Fruit fly (Drosophila melanogaster) whole organism, embryonic: ENCODE measurements around the gene CG12398.

Experiments
- CG11456 ChIP-seq: fragments of 200-800 bp; sonication (Bioruptor generic); IDR thresholded peaks from 3 replicates; pipeline ENCODE4 v1.3.6; 2022; ENCODE audit warnings: missing biosample characterization, missing genetic modification characterization
- CG13123 ChIP-seq: fragments of 200-800 bp; sonication (Bioruptor generic); optimal IDR thresholded peaks from 2 replicates; lab custom pipeline; 2016; ENCODE audit warnings: missing biosample characterization, missing genetic modification characterization
- CG13624 ChIP-seq: fragments of 200-800 bp; sonication (Bioruptor generic); optimal IDR thresholded peaks from 2 replicates; lab custom pipeline; 2016; ENCODE audit warnings: missing biosample characterization, missing genetic modification characterization
- CG18764 ChIP-seq: fragments of 200-800 bp; sonication (Bioruptor generic); optimal IDR thresholded peaks from 3 replicates; lab custom pipeline; 2016; ENCODE audit warnings: missing biosample characterization, missing genetic modification characterization
- CG2120 ChIP-seq: fragments of 200-800 bp; sonication (Bioruptor generic); optimal IDR thresholded peaks from 3 replicates; lab custom pipeline; 2016; ENCODE audit warnings: missing biosample characterization, missing genetic modification characterization
- CG31388 ChIP-seq: fragments of 200-800 bp; sonication (Bioruptor generic); optimal IDR thresholded peaks from 2 replicates; lab custom pipeline; 2016; ENCODE audit warnings: missing biosample characterization, missing genetic modification characterization
- CG32767 ChIP-seq: fragments of 200-800 bp; sonication (Bioruptor generic); IDR thresholded peaks from 2 replicates; pipeline ENCODE4 v1.3.6; 2022; ENCODE audit warnings: missing biosample characterization, missing genetic modification characterization
- CG3838 ChIP-seq: fragments of 200-800 bp; sonication (Bioruptor generic); optimal IDR thresholded peaks from 3 replicates; lab custom pipeline; 2016; ENCODE audit warnings: missing biosample characterization, missing genetic modification characterization
- CG5953 ChIP-seq: fragments of 200-800 bp; sonication (Bioruptor generic); IDR thresholded peaks from 2 replicates; pipeline ENCODE4 v1.3.6; 2022; ENCODE audit warnings: missing biosample characterization, missing genetic modification characterization
- CG6654 ChIP-seq: fragments of 200-800 bp; sonication (Bioruptor generic); optimal IDR thresholded peaks from 2 replicates; lab custom pipeline; 2017; ENCODE audit warnings: missing biosample characterization, mild to moderate bottlenecking, missing genetic modification characterization
- CG8765 ChIP-seq: fragments of 200-800 bp; sonication (Bioruptor generic); IDR thresholded peaks from 2 replicates; pipeline ENCODE4 v1.3.6; 2022; ENCODE audit warnings: missing biosample characterization, missing genetic modification characterization
- Dbx ChIP-seq: fragments of 200-800 bp; sonication (Bioruptor generic); IDR thresholded peaks from 3 replicates; pipeline ENCODE4 v1.3.6; 2022; ENCODE audit warnings: missing biosample characterization, missing genetic modification characterization
- E2f2 ChIP-seq: fragments of 200-800 bp; sonication (Bioruptor generic); IDR thresholded peaks from 2 replicates; pipeline ENCODE4 v1.3.6; 2022; ENCODE audit warnings: missing biosample characterization, missing genetic modification characterization
- Fer3 ChIP-seq: fragments of 200-800 bp; sonication (Bioruptor generic); optimal IDR thresholded peaks from 2 replicates; lab custom pipeline; 2018; ENCODE audit warnings: missing biosample characterization, mild to moderate bottlenecking, missing genetic modification characterization, moderate library complexity
- Gug ChIP-seq: fragments of 200-800 bp; sonication (Bioruptor generic); IDR thresholded peaks from 4 replicates; pipeline ENCODE4 v1.3.6; 2022; ENCODE audit warnings: missing biosample characterization, missing genetic modification characterization
- HLH3B ChIP-seq: fragments of 200-800 bp; sonication (Bioruptor generic); IDR thresholded peaks from 2 replicates; pipeline ENCODE4 v1.3.6; 2022; ENCODE audit warnings: missing biosample characterization, missing genetic modification characterization
- Hr51 ChIP-seq, 2 experiments: fragments of 200-800 bp; sonication (Bioruptor generic); optimal IDR thresholded peaks; 2 replicates in 1 of 2; 3 replicates in 1 of 2; lab custom pipeline; 2016 to 2018; ENCODE audit warnings: missing biosample characterization in 2 of 2, missing genetic modification characterization in 2 of 2, mild to moderate bottlenecking in 1 of 2, moderate library complexity in 1 of 2
- Hr78 ChIP-seq, 2 experiments: fragments of 200-800 bp in 1 of 2; fragments of >200 bp in 1 of 2; sonication (Bioruptor generic) in 1 of 2; optimal IDR thresholded peaks; 2 replicates each; lab custom pipeline; 2017 to 2019; ENCODE audit warnings: missing biosample characterization in 2 of 2, missing genetic modification characterization in 2 of 2, mild to moderate bottlenecking in 1 of 2, moderate library complexity in 1 of 2
- Hsf ChIP-seq: fragments of 200-800 bp; sonication (Bioruptor generic); optimal IDR thresholded peaks from 3 replicates; lab custom pipeline; 2016; ENCODE audit warnings: missing biosample characterization, missing genetic modification characterization
- Max ChIP-seq: fragments of 200-800 bp; sonication (Bioruptor generic); optimal IDR thresholded peaks from 2 replicates; lab custom pipeline; 2016; ENCODE audit warnings: missing biosample characterization, mild to moderate bottlenecking, missing genetic modification characterization
- Med ChIP-seq: fragments of 200-800 bp; sonication (Bioruptor generic); peaks from one replicate; lab custom pipeline; 2016; ENCODE audit warnings: missing biosample characterization, missing genetic modification characterization, mild to moderate bottlenecking, inconsistent platforms, moderate library complexity
- Neu2 ChIP-seq: fragments of 200-800 bp; sonication (Bioruptor generic); optimal IDR thresholded peaks from 3 replicates; lab custom pipeline; 2016; ENCODE audit warnings: missing biosample characterization, missing genetic modification characterization, borderline replicate concordance
- Nf-YA ChIP-seq: fragments of 200-800 bp; sonication (Bioruptor generic); IDR thresholded peaks from 2 replicates; pipeline ENCODE4 v1.3.6; 2022; ENCODE audit warnings: missing biosample characterization, missing genetic modification characterization
- Optix ChIP-seq: fragments of 200-800 bp; sonication (Bioruptor generic); IDR thresholded peaks from 3 replicates; pipeline ENCODE4 v1.3.6; 2022; ENCODE audit warnings: missing biosample characterization, missing genetic modification characterization
- Pdp1 ChIP-seq, 2 experiments: fragments of 200-800 bp; sonication (Bioruptor generic); optimal IDR thresholded peaks; 3 replicates each; lab custom pipeline; 2016; ENCODE audit warnings: missing biosample characterization in 2 of 2, missing genetic modification characterization in 2 of 2, mild to moderate bottlenecking in 1 of 2, moderate library complexity in 1 of 2
- Rx ChIP-seq: fragments of 200-800 bp; sonication (Bioruptor generic); IDR thresholded peaks from 2 replicates; pipeline ENCODE4 v1.3.6; 2022; ENCODE audit warnings: missing biosample characterization, missing genetic modification characterization
- Sin3A ChIP-seq: fragments of >200 bp; optimal IDR thresholded peaks from 2 replicates; lab custom pipeline; 2018
- Six4 ChIP-seq: fragments of 200-800 bp; sonication (Bioruptor generic); optimal IDR thresholded peaks from 2 replicates; lab custom pipeline; 2016; ENCODE audit warnings: missing biosample characterization, missing genetic modification characterization
- Sox100B ChIP-seq: fragments of 200-800 bp; sonication (Bioruptor generic); optimal IDR thresholded peaks from 3 replicates; lab custom pipeline; 2018; ENCODE audit warnings: missing biosample characterization, mild to moderate bottlenecking, missing genetic modification characterization
- Sry-δ ChIP-seq: fragments of 200-800 bp; sonication (Bioruptor generic); optimal IDR thresholded peaks from 2 replicates; lab custom pipeline; 2016; ENCODE audit warnings: missing biosample characterization, missing genetic modification characterization
- bbx ChIP-seq: fragments of 200-800 bp; sonication (Bioruptor generic); IDR thresholded peaks from 2 replicates; pipeline ENCODE4 v1.3.6; 2022; ENCODE audit warnings: missing biosample characterization, missing genetic modification characterization; ENCODE audit not compliant: partially characterized antibody
- cad ChIP-seq: fragments of >200 bp; optimal IDR thresholded peaks from 2 replicates; lab custom pipeline; 2017; ENCODE audit warnings: missing biosample characterization, missing genetic modification characterization
- esg ChIP-seq: fragments of 200-800 bp; sonication (Bioruptor generic); conservative IDR thresholded peaks from 2 replicates; pipeline ENCODE4 v1.3.6; 2022; ENCODE audit warnings: missing biosample characterization, missing genetic modification characterization
- gcm2 ChIP-seq: fragments of 200-800 bp; sonication (Bioruptor generic); optimal IDR thresholded peaks from 2 replicates; lab custom pipeline; 2016; ENCODE audit warnings: missing biosample characterization, missing genetic modification characterization
- grau ChIP-seq: fragments of 200-800 bp; optimal IDR thresholded peaks from 3 replicates; lab custom pipeline; 2019; ENCODE audit warnings: missing biosample characterization, mild to moderate bottlenecking, missing genetic modification characterization, moderate library complexity
- hkb ChIP-seq, 2 experiments: fragments of 200-800 bp in 1 of 2; fragments of >200 bp in 1 of 2; sonication (Bioruptor generic) in 1 of 2; IDR thresholded peaks in 1 of 2; optimal IDR thresholded peaks in 1 of 2; 2 replicates each; pipeline versions ENCODE4 v1.3.6 to Lab custom; 2017 to 2022; ENCODE audit warnings: missing biosample characterization in 1 of 2, missing genetic modification characterization in 1 of 2
- jumu ChIP-seq: fragments of 200-800 bp; sonication (Bioruptor generic); optimal IDR thresholded peaks from 3 replicates; lab custom pipeline; 2016; ENCODE audit warnings: missing biosample characterization, missing genetic modification characterization
- kay ChIP-seq: fragments of 200-800 bp; sonication (Bioruptor generic); optimal IDR thresholded peaks from 2 replicates; lab custom pipeline; 2016; ENCODE audit warnings: missing biosample characterization, missing genetic modification characterization
- nerfin-1 ChIP-seq: fragments of 200-800 bp; sonication (Bioruptor generic); optimal IDR thresholded peaks from 3 replicates; lab custom pipeline; 2019; ENCODE audit warnings: missing biosample characterization, mild to moderate bottlenecking, missing genetic modification characterization, moderate library complexity
- nerfin-2 ChIP-seq: fragments of 200-800 bp; sonication (Bioruptor generic); IDR thresholded peaks from 2 replicates; pipeline ENCODE4 v1.3.6; 2022; ENCODE audit warnings: missing biosample characterization, missing genetic modification characterization; ENCODE audit not compliant: partially characterized antibody
- otp ChIP-seq: fragments of 200-800 bp; sonication (Bioruptor generic); IDR thresholded peaks from 3 replicates; pipeline ENCODE4, ENCODE4 v1.3.6; 2022; ENCODE audit warnings: missing biosample characterization, missing genetic modification characterization
- pho ChIP-seq: fragments of 200-800 bp; sonication (Bioruptor generic); optimal IDR thresholded peaks from 2 replicates; lab custom pipeline; 2016; ENCODE audit warnings: missing biosample characterization, missing genetic modification characterization
- scrt ChIP-seq: fragments of 200-800 bp; sonication (Bioruptor generic); optimal IDR thresholded peaks from 2 replicates; lab custom pipeline; 2018; ENCODE audit warnings: missing biosample characterization, mild to moderate bottlenecking, missing genetic modification characterization, moderate library complexity
- sens-2 ChIP-seq: fragments of 200-800 bp; sonication (Bioruptor generic); IDR thresholded peaks from 2 replicates; pipeline ENCODE4 v1.3.6; 2022; ENCODE audit warnings: missing biosample characterization, missing genetic modification characterization
- sisA ChIP-seq: fragments of 200-800 bp; sonication (Bioruptor generic); IDR thresholded peaks from 2 replicates; pipeline ENCODE4 v1.3.6; 2022; ENCODE audit warnings: missing biosample characterization, missing genetic modification characterization
- slbo ChIP-seq: fragments of 200-800 bp; sonication (Bioruptor generic); IDR thresholded peaks from 2 replicates; pipeline ENCODE4 v1.3.6; 2022; ENCODE audit warnings: missing biosample characterization, missing genetic modification characterization
- so ChIP-seq: fragments of 200-800 bp; sonication (Bioruptor generic); IDR thresholded peaks from 3 replicates; pipeline ENCODE4 v1.3.6; 2022; ENCODE audit warnings: missing biosample characterization, missing genetic modification characterization
- tin ChIP-seq: fragments of 200-800 bp; sonication (Bioruptor generic); optimal IDR thresholded peaks from 3 replicates; lab custom pipeline; 2016; ENCODE audit warnings: missing biosample characterization, missing genetic modification characterization
- twi ChIP-seq: fragments of 200-800 bp; optimal IDR thresholded peaks from 2 replicates; lab custom pipeline; 2019; ENCODE audit warnings: missing biosample characterization, mild to moderate bottlenecking, missing genetic modification characterization, moderate library complexity
- wor ChIP-seq: fragments of 200-800 bp; sonication (Bioruptor generic); IDR thresholded peaks from 2 replicates; pipeline ENCODE4 v1.3.6; 2022; ENCODE audit warnings: missing biosample characterization, missing genetic modification characterization

Gene CG12398

DNA sequence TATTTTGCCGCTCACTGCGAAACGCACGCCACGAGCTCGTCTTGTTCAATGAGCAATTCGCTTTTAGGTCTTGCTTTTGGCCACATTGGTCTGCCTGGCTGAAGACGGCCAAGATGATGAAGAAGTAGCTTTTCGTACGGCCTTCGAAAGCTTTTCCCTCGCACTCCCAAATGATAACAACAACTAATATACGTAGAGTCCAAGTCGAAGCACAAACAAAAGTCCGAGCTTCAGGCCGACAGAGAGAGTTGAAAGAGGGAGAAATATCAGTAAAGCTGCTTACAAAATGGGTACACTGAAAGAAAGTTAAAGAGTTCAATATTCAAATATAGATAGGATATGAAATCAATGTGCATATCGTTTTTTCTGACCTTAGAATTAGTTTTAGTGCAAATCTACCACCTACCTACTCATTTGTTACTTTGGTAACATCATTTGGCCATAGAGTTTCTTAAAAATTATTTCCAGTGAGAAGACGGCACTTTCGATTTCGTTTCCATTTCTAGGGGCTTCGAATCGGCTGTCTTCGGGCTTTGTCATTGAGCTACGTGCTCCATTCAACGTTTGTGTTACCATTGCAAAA is 31.0 kb downstream of the CG12398 start, which contains the start of the genes CG45064 and CG45065 (continued):
- TF ChIP-seq Optix (GFP tag; lab: Robert Waterston, UW), result peak; percentile 64
- peak; percentile 56 for TF ChIP-seq CG13123 (GFP tag; lab: Kevin White, UChicago)
- no peak for TF ChIP-seq Neu2
- peak; percentile 73 for TF ChIP-seq pho (GFP tag; lab: Kevin White, UChicago)
- TF ChIP-seq cad (GFP tag; lab: Kevin White, UChicago), result no peak
- TF ChIP-seq sens-2, result peak; percentile 69
- peak; percentile 52 for TF ChIP-seq Max (GFP tag; lab: Kevin White, UChicago)
- TF ChIP-seq E2f2 (GFP tag; lab: Robert Waterston, UW), result peak; percentile 45; the same call in 1 of the 2 replicates
- TF ChIP-seq Sry-δ (GFP tag; lab: Kevin White, UChicago), result peak; percentile 42
- peak; percentile 84 for TF ChIP-seq nerfin-1
- peak; percentile 97 for TF ChIP-seq Med
- peak; percentile 88 for TF ChIP-seq Rx (GFP tag; lab: Robert Waterston, UW)
- TF ChIP-seq CG18764 (GFP tag; lab: Kevin White, UChicago), result peak; percentile 56
- TF ChIP-seq wor (GFP tag; lab: Robert Waterston, UW), result peak; percentile 86
- peak; percentile 15 to 92 for TF ChIP-seq Hr51 (GFP tag; optimal IDR thresholded peaks at IDR 0.05; lab: Kevin White, UChicago)
- TF ChIP-seq CG5953 (GFP tag; lab: Robert Waterston, UW), result peak; percentile 91
- peak; percentile 61 for TF ChIP-seq twi
- TF ChIP-seq slbo, result peak; percentile 77
- TF ChIP-seq CG3838 (GFP tag; lab: Kevin White, UChicago), result peak; percentile 13
- peak; percentile 86 for TF ChIP-seq Sox100B (GFP tag; lab: Kevin White, UChicago)
- TF ChIP-seq jumu, result peak; percentile 78
- TF ChIP-seq grau (tag; lab: Kevin White, UChicago), result peak; percentile 82
- peak; percentile 65 for TF ChIP-seq Fer3
- TF ChIP-seq scrt (GFP tag; lab: Kevin White, UChicago), result peak; percentile 69
- TF ChIP-seq Gug (GFP tag; lab: Robert Waterston, UW), result peak; percentile 65; the same call in 2 of the 4 replicates
- TF ChIP-seq Hsf (GFP tag; lab: Kevin White, UChicago), result peak; percentile 78
- peak; percentile 72 to 73 for TF ChIP-seq Pdp1 (GFP tag; optimal IDR thresholded peaks at IDR 0.05; lab: Kevin White, UChicago)
- peak; percentile 79 for TF ChIP-seq CG2120 (GFP tag; lab: Kevin White, UChicago)
- peak; percentile 75 for TF ChIP-seq tin (GFP tag; lab: Kevin White, UChicago)
- peak; percentile 56 for TF ChIP-seq gcm2 (GFP tag; lab: Kevin White, UChicago)
- TF ChIP-seq CG32767 (GFP tag; lab: Robert Waterston, UW), result peak; percentile 72; the same call in 1 of the 2 replicates
- TF ChIP-seq Sin3A (lab: Kevin White, UChicago), result no peak
- peak; percentile 68 for TF ChIP-seq CG13624 (GFP tag; lab: Kevin White, UChicago)
- no peak for TF ChIP-seq CG11456 (GFP tag; lab: Robert Waterston, UW)
- TF ChIP-seq Dbx, result peak; percentile 56; the same call in 2 of the 3 replicates
- TF ChIP-seq CG6654 (GFP tag; lab: Kevin White, UChicago), result peak; percentile 70
- peak; percentile 94 for TF ChIP-seq HLH3B
- TF ChIP-seq otp (GFP tag; lab: Robert Waterston, UW), result peak; percentile 81; the same call in 2 of the 3 replicates
- peak; percentile 81; the same call in 2 of the 3 replicates for TF ChIP-seq so (GFP tag; lab: Robert Waterston, UW)
- TF ChIP-seq hkb (optimal IDR thresholded peaks at IDR 0.05; lab: Kevin White, UChicago), result no peak
- TF ChIP-seq hkb (GFP tag; IDR thresholded peaks at IDR 0.05; lab: Robert Waterston, UW), result peak; percentile 87
- peak; percentile 21 for TF ChIP-seq CG31388
- peak; percentile 84 for TF ChIP-seq esg (GFP tag; lab: Robert Waterston, UW)
- no peak for TF ChIP-seq nerfin-2 (GFP tag; lab: Robert Waterston, UW)
- TF ChIP-seq sisA (GFP tag; lab: Robert Waterston, UW), result peak; percentile 91
- TF ChIP-seq Six4 (GFP tag; lab: Kevin White, UChicago), result peak; percentile 74
- TF ChIP-seq Hr78 (GFP tag; optimal IDR thresholded peaks at IDR 0.05; lab: Kevin White, UChicago), result peak in 1 of 2 experiments; percentile 77
- TF ChIP-seq kay (GFP tag; lab: Kevin White, UChicago), result peak; percentile 59
- TF ChIP-seq bbx, result no peak
- TF ChIP-seq CG8765, result no peak
- peak; percentile 81 for TF ChIP-seq Nf-YA (GFP tag; lab: Robert Waterston, UW)
